Worm (Caenorhabditis elegans) whole organism, late embryonic: Measurements from ENCODE around the gene pak-2.

Experiments
- K02D7.2 ChIP-seq: sonication (generic microtip); optimal IDR thresholded peaks from 2 replicates; lab custom pipeline; 2017; ENCODE audit warnings: mild to moderate bottlenecking, missing genetic modification characterization, missing compliant biosample characterization
- ceh-2 ChIP-seq: sonication (generic microtip); optimal IDR thresholded peaks from 2 replicates; lab custom pipeline; 2016; ENCODE audit warnings: missing genotype, missing genetic modification characterization, missing compliant biosample characterization
- ceh-9 ChIP-seq: sonication (generic microtip); optimal IDR thresholded peaks from 2 replicates; lab custom pipeline; 2016; ENCODE audit warnings: mild to moderate bottlenecking, missing genetic modification characterization, inconsistent platforms, missing compliant biosample characterization
- dmd-4 ChIP-seq: sonication (generic microtip); optimal IDR thresholded peaks from 2 replicates; lab custom pipeline; 2016; ENCODE audit warnings: borderline replicate concordance, missing genetic modification characterization, missing compliant biosample characterization
- elt-2 ChIP-seq: sonication (generic microtip); optimal IDR thresholded peaks from 2 replicates; lab custom pipeline; 2016; ENCODE audit warnings: missing genetic modification reagents, missing genetic modification characterization, missing compliant biosample characterization
- gmeb-2 ChIP-seq: sonication (generic microtip); optimal IDR thresholded peaks from 2 replicates; lab custom pipeline; 2016; ENCODE audit warnings: missing genetic modification characterization, inconsistent platforms, missing compliant biosample characterization
- mec-3 ChIP-seq: sonication (generic microtip); optimal IDR thresholded peaks from 2 replicates; lab custom pipeline; 2016; ENCODE audit warnings: borderline replicate concordance, missing genetic modification characterization, missing compliant biosample characterization
- pha-4 ChIP-seq: fragments of 150-350 bp; optimal IDR thresholded peaks from 2 replicates; lab custom pipeline; 2018; ENCODE audit warnings: missing biosample characterization, missing genetic modification reagents, missing genetic modification characterization
- pros-1 ChIP-seq: fragments of 150-350 bp; optimal IDR thresholded peaks from 2 replicates; lab custom pipeline; 2014; ENCODE audit warnings: missing biosample characterization, missing genetic modification reagents, missing genetic modification characterization
- sox-4 ChIP-seq: sonication (generic microtip); optimal IDR thresholded peaks from 2 replicates; lab custom pipeline; 2017; ENCODE audit warnings: mild to moderate bottlenecking, missing genetic modification characterization, inconsistent platforms, missing compliant biosample characterization
- syd-9 ChIP-seq: sonication (generic microtip); optimal IDR thresholded peaks from 2 replicates; lab custom pipeline; 2016; ENCODE audit warnings: mild to moderate bottlenecking, missing genetic modification characterization, moderate library complexity, missing compliant biosample characterization

ce11 chrV:11056484-11056883, 17.3 kb upstream of the pak-2 start:
- TF ChIP-seq elt-2 (no peak), pros-1 (tag; lab: Kevin White, UChicago) (no peak), K02D7.2 (tag; lab: Kevin White, UChicago) (no peak), ceh-9 (tag; lab: Kevin White, UChicago) (no peak), ceh-2 (no peak), syd-9 (tag; lab: Kevin White, UChicago) (no peak), pha-4 (no peak), dmd-4 (tag; lab: Kevin White, UChicago) (no peak), mec-3 (tag; lab: Kevin White, UChicago) (no peak), sox-4 (tag; lab: Kevin White, UChicago) (no peak), gmeb-2 (tag; lab: Kevin White, UChicago) (no peak)
